Fruit fly (Drosophila melanogaster) whole organism, adult: ENCODE measurements around the gene CG15317.
A peak's percentile ranks its signal among the peaks of the same experiment; 100 is the strongest.

ENCODE experiments used
- CG11617 ChIP-seq: fragments of 200-800 bp; sonication (Bioruptor generic); optimal IDR thresholded peaks from 2 replicates; lab custom pipeline; 2017; ENCODE audit warnings: mild to moderate bottlenecking, missing biosample characterization, missing genetic modification reagents, missing genetic modification characterization
- CG12768 ChIP-seq: fragments of 200-800 bp; sonication (Bioruptor generic); optimal IDR thresholded peaks from 2 replicates; lab custom pipeline; 2017; ENCODE audit warnings: missing biosample characterization, missing genetic modification characterization, mild to moderate bottlenecking, moderate library complexity, missing genetic modification reagents
- CG14711 ChIP-seq: fragments of 200-800 bp; sonication (Bioruptor generic); optimal IDR thresholded peaks from 2 replicates; lab custom pipeline; 2018; ENCODE audit warnings: missing biosample characterization, mild to moderate bottlenecking, missing genetic modification characterization, moderate library complexity
- CG1620 ChIP-seq: fragments of 200-800 bp; sonication (Bioruptor generic); optimal IDR thresholded peaks from 2 replicates; lab custom pipeline; 2016; ENCODE audit warnings: missing biosample characterization, missing genetic modification characterization
- CG33017 ChIP-seq: fragments of 200-800 bp; sonication (Bioruptor generic); optimal IDR thresholded peaks from 2 replicates; lab custom pipeline; 2018; ENCODE audit warnings: missing biosample characterization, mild to moderate bottlenecking, missing genetic modification characterization, moderate library complexity
- CG5204 ChIP-seq: fragments of 200-800 bp; sonication (Bioruptor generic); optimal IDR thresholded peaks from 2 replicates; lab custom pipeline; 2016; ENCODE audit warnings: missing biosample characterization, missing genetic modification characterization
- CG7045 ChIP-seq: fragments of 200-800 bp; sonication (Bioruptor generic); optimal IDR thresholded peaks from 2 replicates; lab custom pipeline; 2017; ENCODE audit warnings: missing biosample characterization, mild to moderate bottlenecking, missing genetic modification characterization
- CG7101 ChIP-seq: fragments of 200-800 bp; sonication (Bioruptor generic); optimal IDR thresholded peaks from 2 replicates; lab custom pipeline; 2018; ENCODE audit warnings: missing biosample characterization, mild to moderate bottlenecking, missing genetic modification characterization, moderate library complexity
- Clk ChIP-seq: fragments of 200-800 bp; sonication (Bioruptor generic); optimal IDR thresholded peaks from 2 replicates; lab custom pipeline; 2017; ENCODE audit warnings: missing biosample characterization, missing genetic modification characterization
- Crg-1 ChIP-seq: fragments of 200-800 bp; sonication (Bioruptor generic); optimal IDR thresholded peaks from 2 replicates; lab custom pipeline; 2016; ENCODE audit warnings: missing biosample characterization, missing genetic modification characterization
- Hr96 ChIP-seq: fragments of 200-800 bp; sonication (Bioruptor generic); optimal IDR thresholded peaks from 2 replicates; lab custom pipeline; 2016; ENCODE audit warnings: missing biosample characterization, missing genetic modification characterization
- Mnt ChIP-seq: fragments of 200-800 bp; sonication (Bioruptor generic); optimal IDR thresholded peaks from 2 replicates; lab custom pipeline; 2016; ENCODE audit warnings: missing biosample characterization, mild to moderate bottlenecking, missing genetic modification characterization
- bab1 ChIP-seq: fragments of 200-800 bp; sonication (Bioruptor generic); optimal IDR thresholded peaks from 3 replicates; lab custom pipeline; 2019; ENCODE audit warnings: missing biosample characterization, mild to moderate bottlenecking, missing genetic modification characterization, moderate library complexity
- cic ChIP-seq: fragments of 200-800 bp; sonication (Bioruptor generic); optimal IDR thresholded peaks from 2 replicates; lab custom pipeline; 2017; ENCODE audit warnings: missing biosample characterization, mild to moderate bottlenecking, missing genetic modification characterization, moderate library complexity
- cnc ChIP-seq, 2 experiments: fragments of >200 bp; optimal IDR thresholded peaks; 2 replicates each; lab custom pipeline; 2017
- kay ChIP-seq: fragments of 200-800 bp; sonication (Bioruptor generic); peaks from one replicate; lab custom pipeline; 2016; ENCODE audit warnings: missing biosample characterization, missing genetic modification characterization, borderline replicate concordance
- ovo ChIP-seq: fragments of 200-800 bp; sonication (Bioruptor generic); optimal IDR thresholded peaks from 2 replicates; lab custom pipeline; 2016; ENCODE audit warnings: missing biosample characterization, missing genetic modification characterization
- pad ChIP-seq: fragments of 200-800 bp; sonication (Bioruptor generic); optimal IDR thresholded peaks from 3 replicates; lab custom pipeline; 2017; ENCODE audit warnings: missing biosample characterization, missing genetic modification characterization, mild to moderate bottlenecking, moderate library complexity, missing genetic modification reagents
- tj ChIP-seq: fragments of 200-800 bp; sonication (Bioruptor generic); optimal IDR thresholded peaks from 3 replicates; lab custom pipeline; 2017; ENCODE audit warnings: missing biosample characterization, mild to moderate bottlenecking, missing genetic modification characterization, moderate library complexity
- toe ChIP-seq: fragments of 200-800 bp; sonication (Bioruptor generic); optimal IDR thresholded peaks from 2 replicates; lab custom pipeline; 2016; ENCODE audit warnings: missing biosample characterization, missing genetic modification characterization

Gene CG15317

dm6 chrX:9583440-9584103 is 27.2 kb upstream of the CG15317 start:
- peak; percentile 64 for TF ChIP-seq toe (GFP tag; lab: Kevin White, UChicago)
- peak; percentile 91 for TF ChIP-seq CG11617 (GFP tag; lab: Kevin White, UChicago)
- no peak for TF ChIP-seq cic (GFP tag; lab: Kevin White, UChicago)
- TF ChIP-seq CG7101 (tag; lab: Kevin White, UChicago), result peak; percentile 93
- peak; percentile 42 for TF ChIP-seq Crg-1 (GFP tag; lab: Kevin White, UChicago)
- TF ChIP-seq CG14711 (tag; lab: Kevin White, UChicago), result peak; percentile 86
- TF ChIP-seq tj (GFP tag; lab: Kevin White, UChicago), result peak; percentile 52
- TF ChIP-seq cnc (optimal IDR thresholded peaks at IDR 0.05; lab: Kevin White, UChicago), result no peak
- peak; percentile 63 for TF ChIP-seq Hr96
- peak; percentile 61 for TF ChIP-seq kay (GFP tag; lab: Kevin White, UChicago)
- peak; percentile 66 for TF ChIP-seq CG1620 (GFP tag; lab: Kevin White, UChicago)
- TF ChIP-seq CG33017 (tag; lab: Kevin White, UChicago), result peak; percentile 85
- TF ChIP-seq bab1 (GFP tag; lab: Kevin White, UChicago), result peak; percentile 92
- peak; percentile 75 for TF ChIP-seq Clk (GFP tag; lab: Kevin White, UChicago)
- TF ChIP-seq ovo (GFP tag; lab: Kevin White, UChicago), result peak; percentile 21
- TF ChIP-seq CG7045 (GFP tag; lab: Kevin White, UChicago), result peak; percentile 85
- TF ChIP-seq pad, result no peak
- peak; percentile 88 for TF ChIP-seq CG12768 (GFP tag; lab: Kevin White, UChicago)
- TF ChIP-seq Mnt, result peak; percentile 73
- TF ChIP-seq CG5204, result peak; percentile 64

- TF ChIP-seq CG1620 (GFP tag; lab: Kevin White, UChicago), result no peak
- TF ChIP-seq tj (GFP tag; lab: Kevin White, UChicago), result no peak
- peak; percentile 27 for TF ChIP-seq Crg-1 (GFP tag; lab: Kevin White, UChicago)
- peak; percentile 73 for TF ChIP-seq CG11617 (GFP tag; lab: Kevin White, UChicago)
- peak; percentile 6 for TF ChIP-seq CG12768 (GFP tag; lab: Kevin White, UChicago)
- TF ChIP-seq CG33017 (tag; lab: Kevin White, UChicago), result peak; percentile 64
- TF ChIP-seq cnc (optimal IDR thresholded peaks at IDR 0.05; lab: Kevin White, UChicago), result peak; percentile 5 to 47
- TF ChIP-seq bab1 (GFP tag; lab: Kevin White, UChicago), result no peak
- TF ChIP-seq Hr96, result no peak
- peak; percentile 79 for TF ChIP-seq kay (GFP tag; lab: Kevin White, UChicago)
- TF ChIP-seq CG7045 (GFP tag; lab: Kevin White, UChicago), result peak; percentile 36
- TF ChIP-seq Clk (GFP tag; lab: Kevin White, UChicago), result no peak
- peak; percentile 34 for TF ChIP-seq cic (GFP tag; lab: Kevin White, UChicago)
- peak; percentile 68 for TF ChIP-seq CG14711 (tag; lab: Kevin White, UChicago)
- no peak for TF ChIP-seq toe (GFP tag; lab: Kevin White, UChicago)
- TF ChIP-seq pad, result peak; percentile 60
- TF ChIP-seq CG5204, result peak; percentile 48
- TF ChIP-seq Mnt, result no peak
- peak; percentile 85 for TF ChIP-seq CG7101 (tag; lab: Kevin White, UChicago)
- TF ChIP-seq ovo (GFP tag; lab: Kevin White, UChicago), result peak; percentile 59
Measured at dm6 chrX:9582659-9583317, 26.4 kb upstream of the CG15317 start.

- TF ChIP-seq CG7045 (GFP tag; lab: Kevin White, UChicago) (no peak), CG1620 (GFP tag; lab: Kevin White, UChicago) (no peak), Clk (GFP tag; lab: Kevin White, UChicago) (no peak), kay (GFP tag; lab: Kevin White, UChicago) (no peak), CG12768 (GFP tag; lab: Kevin White, UChicago) (no peak), Mnt (no peak), CG7101 (tag; lab: Kevin White, UChicago) (no peak), Hr96 (no peak), bab1 (GFP tag; lab: Kevin White, UChicago) (peak; percentile 11), cnc (optimal IDR thresholded peaks at IDR 0.05; lab: Kevin White, UChicago) (no peak), toe (GFP tag; lab: Kevin White, UChicago) (no peak), cic (GFP tag; lab: Kevin White, UChicago) (peak; percentile 23), CG33017 (tag; lab: Kevin White, UChicago) (no peak), tj (GFP tag; lab: Kevin White, UChicago) (peak; percentile 20), CG14711 (tag; lab: Kevin White, UChicago) (no peak), pad (peak; percentile 3), ovo (GFP tag; lab: Kevin White, UChicago) (no peak), Crg-1 (GFP tag; lab: Kevin White, UChicago) (no peak), CG5204 (no peak), CG11617 (GFP tag; lab: Kevin White, UChicago) (no peak)
Measured at dm6 chrX:9581869-9582268, 25.5 kb upstream of the CG15317 start.

- TF ChIP-seq CG33017 (tag; lab: Kevin White, UChicago) (no peak), Clk (GFP tag; lab: Kevin White, UChicago) (no peak), pad (no peak), cic (GFP tag; lab: Kevin White, UChicago) (no peak), CG5204 (no peak), kay (GFP tag; lab: Kevin White, UChicago) (no peak), CG7045 (GFP tag; lab: Kevin White, UChicago) (no peak), Crg-1 (GFP tag; lab: Kevin White, UChicago) (no peak), CG14711 (tag; lab: Kevin White, UChicago) (no peak)
Measured at dm6 chrX:9580544-9580943, 24.2 kb upstream of the CG15317 start.
